Fruit fly (Drosophila melanogaster) whole organism, embryonic: ENCODE measurements around the gene CG34307.

Experiments used
- Antp ChIP-seq: fragments of 200-800 bp; sonication (Bioruptor generic); optimal IDR thresholded peaks from 3 replicates; lab custom pipeline; 2016; ENCODE audit warnings: missing biosample characterization, missing genetic modification characterization
- Asciz ChIP-seq: fragments of 200-800 bp; sonication (Bioruptor generic); optimal IDR thresholded peaks from 2 replicates; lab custom pipeline; 2017; ENCODE audit warnings: missing biosample characterization, mild to moderate bottlenecking, missing genetic modification characterization, missing genetic modification reagents
- Bgb ChIP-seq: fragments of 200-800 bp; sonication (Bioruptor generic); IDR thresholded peaks from 2 replicates; pipeline ENCODE4 v1.3.6; 2022; ENCODE audit warnings: missing biosample characterization, missing genetic modification characterization; ENCODE audit not compliant: partially characterized antibody
- CG10267 ChIP-seq: fragments of 200-800 bp; sonication (Bioruptor generic); optimal IDR thresholded peaks from 2 replicates; lab custom pipeline; 2018; ENCODE audit warnings: missing biosample characterization, mild to moderate bottlenecking, missing genetic modification characterization, moderate library complexity
- CG10321 ChIP-seq: fragments of 200-800 bp; sonication (Bioruptor generic); IDR thresholded peaks from 2 replicates; pipeline ENCODE4 v1.3.6; 2022; ENCODE audit warnings: missing biosample characterization, missing genetic modification characterization
- CG10462 ChIP-seq: fragments of 200-800 bp; sonication (Bioruptor generic); optimal IDR thresholded peaks from 2 replicates; lab custom pipeline; 2016; ENCODE audit warnings: missing biosample characterization, missing genetic modification characterization
- CG12155 ChIP-seq: fragments of 200-800 bp; sonication (Bioruptor generic); optimal IDR thresholded peaks from 3 replicates; lab custom pipeline; 2016; ENCODE audit warnings: missing biosample characterization, missing genetic modification characterization
- CG12391 ChIP-seq: fragments of 200-800 bp; sonication (Bioruptor generic); optimal IDR thresholded peaks from 3 replicates; lab custom pipeline; 2018; ENCODE audit warnings: missing biosample characterization, mild to moderate bottlenecking, missing genetic modification characterization, moderate library complexity
- CG12659 ChIP-seq: fragments of 200-800 bp; sonication (Bioruptor generic); optimal IDR thresholded peaks from 3 replicates; lab custom pipeline; 2017; ENCODE audit warnings: mild to moderate bottlenecking, missing biosample characterization, missing genetic modification reagents, missing genetic modification characterization
- CG14965 ChIP-seq: fragments of 200-800 bp; sonication (Bioruptor generic); optimal IDR thresholded peaks from 2 replicates; lab custom pipeline; 2016; ENCODE audit warnings: missing biosample characterization, missing genetic modification characterization, borderline replicate concordance
- CG1603 ChIP-seq: fragments of 200-800 bp; sonication (Bioruptor generic); optimal IDR thresholded peaks from 2 replicates; lab custom pipeline; 2019; ENCODE audit warnings: missing biosample characterization, mild to moderate bottlenecking, missing genetic modification characterization, moderate library complexity
- CG1647 ChIP-seq: fragments of 200-800 bp; sonication (Bioruptor generic); optimal IDR thresholded peaks from 3 replicates; lab custom pipeline; 2016; ENCODE audit warnings: missing biosample characterization, missing genetic modification characterization
- CG17385 ChIP-seq: fragments of 200-800 bp; sonication (Bioruptor generic); optimal IDR thresholded peaks from 3 replicates; lab custom pipeline; 2018; ENCODE audit warnings: missing biosample characterization, mild to moderate bottlenecking, missing genetic modification characterization
- CG32767 ChIP-seq: fragments of 200-800 bp; sonication (Bioruptor generic); IDR thresholded peaks from 2 replicates; pipeline ENCODE4 v1.3.6; 2022; ENCODE audit warnings: missing biosample characterization, missing genetic modification characterization
- CG42726 ChIP-seq: fragments of 200-800 bp; sonication (Bioruptor generic); IDR thresholded peaks from 2 replicates; pipeline ENCODE4 v1.3.6; 2022; ENCODE audit warnings: missing biosample characterization, missing genetic modification characterization; ENCODE audit not compliant: partially characterized antibody
- CG4617 ChIP-seq: fragments of 200-800 bp; sonication (Bioruptor generic); optimal IDR thresholded peaks from 3 replicates; lab custom pipeline; 2016; ENCODE audit warnings: missing biosample characterization, missing genetic modification characterization, borderline replicate concordance
- CG7928 ChIP-seq: fragments of 200-800 bp; sonication (Bioruptor generic); optimal IDR thresholded peaks from 2 replicates; lab custom pipeline; 2017; ENCODE audit warnings: missing biosample characterization, mild to moderate bottlenecking, missing genetic modification characterization
- CG8290 ChIP-seq, 3 experiments: fragments of 200-800 bp; sonication (Bioruptor generic); optimal IDR thresholded peaks; 2 replicates each; lab custom pipeline; 2016 to 2019; ENCODE audit warnings: missing biosample characterization in 3 of 3, missing genetic modification characterization in 3 of 3, mild to moderate bottlenecking in 2 of 3, moderate library complexity in 1 of 3
- CG8388 ChIP-seq: fragments of 200-800 bp; sonication (Bioruptor generic); optimal IDR thresholded peaks from 2 replicates; lab custom pipeline; 2019; ENCODE audit warnings: missing biosample characterization, mild to moderate bottlenecking, missing genetic modification characterization, moderate library complexity
- CG9797 ChIP-seq: fragments of 200-800 bp; sonication (Bioruptor generic); optimal IDR thresholded peaks from 3 replicates; lab custom pipeline; 2018; ENCODE audit warnings: missing biosample characterization, mild to moderate bottlenecking, missing genetic modification characterization
- CTCF ChIP-seq: fragments of 200-800 bp; sonication (Bioruptor generic); optimal IDR thresholded peaks from 2 replicates; lab custom pipeline; 2017; ENCODE audit warnings: missing biosample characterization, mild to moderate bottlenecking, missing genetic modification characterization, moderate library complexity
- Drgx ChIP-seq: fragments of 200-800 bp; sonication (Bioruptor generic); IDR thresholded peaks from 2 replicates; pipeline ENCODE4 v1.3.6; 2022; ENCODE audit warnings: missing biosample characterization, missing genetic modification characterization
- Fer2 ChIP-seq: fragments of 200-800 bp; sonication (Bioruptor generic); optimal IDR thresholded peaks from 2 replicates; lab custom pipeline; 2018; ENCODE audit warnings: missing biosample characterization, mild to moderate bottlenecking, missing genetic modification characterization, moderate library complexity
- Fer3 ChIP-seq: fragments of 200-800 bp; sonication (Bioruptor generic); optimal IDR thresholded peaks from 2 replicates; lab custom pipeline; 2018; ENCODE audit warnings: missing biosample characterization, mild to moderate bottlenecking, missing genetic modification characterization, moderate library complexity
- Hand ChIP-seq: fragments of 200-800 bp; sonication (Bioruptor generic); optimal IDR thresholded peaks from 2 replicates; lab custom pipeline; 2017; ENCODE audit warnings: mild to moderate bottlenecking, missing biosample characterization, missing genetic modification reagents, missing genetic modification characterization
- Hey ChIP-seq: fragments of 200-800 bp; sonication (Bioruptor generic); optimal IDR thresholded peaks from 3 replicates; lab custom pipeline; 2018; ENCODE audit warnings: missing biosample characterization, mild to moderate bottlenecking, missing genetic modification characterization
- Lpt ChIP-seq: fragments of >200 bp; optimal IDR thresholded peaks from 2 replicates; lab custom pipeline; 2018; ENCODE audit warnings: missing biosample characterization, missing genetic modification characterization
- Nf-YA ChIP-seq: fragments of 200-800 bp; sonication (Bioruptor generic); IDR thresholded peaks from 2 replicates; pipeline ENCODE4 v1.3.6; 2022; ENCODE audit warnings: missing biosample characterization, missing genetic modification characterization
- Nf-YB ChIP-seq: fragments of 200-800 bp; sonication (Bioruptor generic); optimal IDR thresholded peaks from 3 replicates; lab custom pipeline; 2019; ENCODE audit warnings: missing biosample characterization, mild to moderate bottlenecking, missing genetic modification characterization, moderate library complexity
- Side ChIP-seq: fragments of 200-800 bp; sonication (Bioruptor generic); optimal IDR thresholded peaks from 2 replicates; lab custom pipeline; 2016; ENCODE audit warnings: missing biosample characterization, missing genetic modification characterization
- chif ChIP-seq, 2 experiments: fragments of 200-800 bp; sonication (Bioruptor generic); optimal IDR thresholded peaks; 3 replicates each; lab custom pipeline; 2016; ENCODE audit warnings: missing biosample characterization in 2 of 2, missing genetic modification characterization in 2 of 2
- chn ChIP-seq: fragments of 200-800 bp; sonication (Bioruptor generic); optimal IDR thresholded peaks from 2 replicates; lab custom pipeline; 2016; ENCODE audit warnings: missing biosample characterization, missing genetic modification characterization
- dan ChIP-seq: fragments of 200-800 bp; sonication (Bioruptor generic); IDR thresholded peaks from 2 replicates; pipeline ENCODE4 v1.3.6; 2022; ENCODE audit warnings: missing biosample characterization, missing genetic modification characterization
- ems ChIP-seq: fragments of 200-800 bp; sonication (Bioruptor generic); optimal IDR thresholded peaks from 3 replicates; lab custom pipeline; 2016; ENCODE audit warnings: missing biosample characterization, missing genetic modification characterization
- fru ChIP-seq: fragments of >200 bp; optimal IDR thresholded peaks from 2 replicates; lab custom pipeline; 2017
- klu ChIP-seq: fragments of 200-800 bp; sonication (Bioruptor generic); IDR thresholded peaks from 2 replicates; pipeline ENCODE4 v1.3.6; 2022; ENCODE audit warnings: missing biosample characterization, missing genetic modification characterization
- lov ChIP-seq, 2 experiments: fragments of 200-800 bp in 1 of 2; fragments of >200 bp in 1 of 2; sonication (Bioruptor generic) in 1 of 2; IDR thresholded peaks in 1 of 2; optimal IDR thresholded peaks in 1 of 2; 2 replicates in 1 of 2; 3 replicates in 1 of 2; pipeline versions ENCODE4 v1.3.6 to Lab custom; 2017 to 2022; ENCODE audit warnings: missing biosample characterization in 1 of 2, missing genetic modification characterization in 1 of 2
- prd ChIP-seq, 3 experiments: fragments of >200 bp in 2 of 3; fragments of 200-800 bp in 1 of 3; sonication (Bioruptor generic) in 1 of 3; optimal IDR thresholded peaks in 2 of 3; IDR thresholded peaks in 1 of 3; 2 replicates in 2 of 3; 3 replicates in 1 of 3; pipeline versions ENCODE4 v1.3.6 to Lab custom; 2017 to 2022; ENCODE audit warnings: missing biosample characterization in 1 of 3, missing genetic modification characterization in 1 of 3
- ranshi ChIP-seq: fragments of 200-800 bp; sonication (Bioruptor generic); IDR thresholded peaks from 2 replicates; pipeline ENCODE4 v1.3.6; 2022; ENCODE audit warnings: missing biosample characterization, missing genetic modification characterization
- ro ChIP-seq: fragments of 200-800 bp; sonication (Bioruptor generic); IDR thresholded peaks from 2 replicates; pipeline ENCODE4 v1.3.6; 2022; ENCODE audit warnings: missing biosample characterization, missing genetic modification characterization
- sens ChIP-seq: fragments of 200-800 bp; sonication (Bioruptor generic); peaks from one replicate; lab custom pipeline; 2016; ENCODE audit warnings: missing biosample characterization, missing genetic modification characterization
- sima ChIP-seq: fragments of 200-800 bp; sonication (Bioruptor generic); optimal IDR thresholded peaks from 2 replicates; lab custom pipeline; 2016; ENCODE audit warnings: missing biosample characterization, missing genetic modification characterization
- slbo ChIP-seq: fragments of 200-800 bp; sonication (Bioruptor generic); IDR thresholded peaks from 2 replicates; pipeline ENCODE4 v1.3.6; 2022; ENCODE audit warnings: missing biosample characterization, missing genetic modification characterization
- slp2 ChIP-seq: fragments of 200-800 bp; sonication (Bioruptor generic); optimal IDR thresholded peaks from 2 replicates; lab custom pipeline; 2016; ENCODE audit warnings: missing biosample characterization, missing genetic modification characterization
- tna ChIP-seq: fragments of 200-800 bp; sonication (Bioruptor generic); IDR thresholded peaks from 2 replicates; pipeline ENCODE4 v1.3.6; 2022; ENCODE audit warnings: missing biosample characterization, missing genetic modification characterization; ENCODE audit not compliant: partially characterized antibody
- usp ChIP-seq: fragments of >200 bp; optimal IDR thresholded peaks from 2 replicates; lab custom pipeline; 2017; ENCODE audit warnings: missing biosample characterization, missing genetic modification characterization
- z ChIP-seq: fragments of 200-800 bp; sonication (Bioruptor generic); IDR thresholded peaks from 3 replicates; pipeline ENCODE4 v1.3.6; 2022; ENCODE audit warnings: missing biosample characterization, missing genetic modification characterization
- zf30C ChIP-seq: fragments of 200-800 bp; sonication (Bioruptor generic); optimal IDR thresholded peaks from 3 replicates; lab custom pipeline; 2018; ENCODE audit warnings: missing biosample characterization, mild to moderate bottlenecking, missing genetic modification characterization

The CG34307 gene

dm6 chr3R:11933903-11934302, 36.5 kb downstream of the CG34307 start:
- TF ChIP-seq Asciz (GFP tag; lab: Kevin White, UChicago) (no peak), CTCF (GFP tag; lab: Kevin White, UChicago) (peak; percentile 81)

- TF ChIP-seq Lpt (GFP tag; lab: Kevin White, UChicago) (no peak), CG12155 (GFP tag; lab: Kevin White, UChicago) (no peak), CG8388 (GFP tag; lab: Kevin White, UChicago) (no peak), CG12391 (tag; lab: Kevin White, UChicago) (no peak), CG42726 (GFP tag; lab: Robert Waterston, UW) (no peak), chif (GFP tag; optimal IDR thresholded peaks at IDR 0.05; lab: Kevin White, UChicago) (no peak), CG9797 (GFP tag; lab: Kevin White, UChicago) (no peak), Nf-YA (GFP tag; lab: Robert Waterston, UW) (no peak), fru (lab: Kevin White, UChicago) (no peak), slbo (GFP tag; lab: Robert Waterston, UW) (0 out of 2 replicates have a peak, but pooled peaks have one; percentile 20), CG1603 (tag; lab: Kevin White, UChicago) (no peak), sima (GFP tag; lab: Kevin White, UChicago) (no peak), CG32767 (GFP tag; lab: Robert Waterston, UW) (no peak), CG14965 (GFP tag; lab: Kevin White, UChicago) (no peak), chn (GFP tag; lab: Kevin White, UChicago) (no peak), Antp (GFP tag; lab: Kevin White, UChicago) (no peak), ems (no peak), Hey (tag; lab: Kevin White, UChicago) (no peak), CG10462 (no peak), CG17385 (no peak), zf30C (GFP tag; lab: Kevin White, UChicago) (no peak), sens (GFP tag; lab: Kevin White, UChicago) (peak; percentile 62), Drgx (GFP tag; lab: Robert Waterston, UW) (peak; percentile 56; the same call in 1 of the 2 replicates), prd (optimal IDR thresholded peaks at IDR 0.05; lab: Kevin White, UChicago) (no peak), prd (GFP tag; IDR thresholded peaks at IDR 0.05; lab: Robert Waterston, UW) (no peak), dan (no peak), CG12659 (GFP tag; lab: Kevin White, UChicago) (no peak), CG7928 (GFP tag; lab: Kevin White, UChicago) (no peak), Fer2 (tag; lab: Kevin White, UChicago) (no peak), Hand (GFP tag; lab: Kevin White, UChicago) (no peak), slp2 (GFP tag; lab: Kevin White, UChicago) (no peak), CG10267 (tag; lab: Kevin White, UChicago) (no peak), Bgb (no peak), z (GFP tag; lab: Robert Waterston, UW) (no peak), CG10321 (GFP tag; lab: Robert Waterston, UW) (no peak), klu (no peak), CG8290 (GFP tag; optimal IDR thresholded peaks at IDR 0.05; lab: Kevin White, UChicago) (no peak), CG8290 (tag; optimal IDR thresholded peaks at IDR 0.05; lab: Kevin White, UChicago) (no peak), CG4617 (GFP tag; lab: Kevin White, UChicago) (no peak), ranshi (0 out of 2 replicates have a peak, but pooled peaks have one; percentile 9), ro (GFP tag; lab: Robert Waterston, UW) (no peak), usp (no peak), Side (GFP tag; lab: Kevin White, UChicago) (no peak), lov (optimal IDR thresholded peaks at IDR 0.05; lab: Kevin White, UChicago) (no peak), lov (GFP tag; IDR thresholded peaks at IDR 0.05; lab: Robert Waterston, UW) (no peak), Fer3 (tag; lab: Kevin White, UChicago) (no peak), Nf-YB (GFP tag; lab: Kevin White, UChicago) (no peak), CG1647 (GFP tag; lab: Kevin White, UChicago) (no peak), tna (no peak)
Measured at dm6 chr3R:11937427-11938114, 40.2 kb downstream of the CG34307 start.
